Worm (Caenorhabditis elegans) whole organism, early embryonic: ENCODE results near the gene tomm-22.
"Not testable (repeated sequence)": the region's sequence is repeated elsewhere in the genome, so short reads cannot be mapped to it uniquely, and the experiment has no call there.

Source experiments
- B0310.2 ChIP-seq: sonication (generic microtip); optimal IDR thresholded peaks from 2 replicates; lab custom pipeline; 2016; ENCODE audit warnings: mild to moderate bottlenecking, missing genetic modification characterization, missing compliant biosample characterization
- F13C5.2 ChIP-seq: sonication (generic microtip); optimal IDR thresholded peaks from 2 replicates; lab custom pipeline; 2017; ENCODE audit warnings: mild to moderate bottlenecking, missing genetic modification characterization, inconsistent platforms, missing compliant biosample characterization
- aly-1 ChIP-seq: sonication (generic microtip); optimal IDR thresholded peaks from 2 replicates; lab custom pipeline; 2016; ENCODE audit warnings: missing genetic modification characterization, missing compliant biosample characterization
- ama-1 ChIP-seq: fragments of 150-350 bp; optimal IDR thresholded peaks from 2 replicates; lab custom pipeline; 2014
- ceh-13 ChIP-seq: fragments of 200-800 bp; sonication (Bioruptor generic); optimal IDR thresholded peaks from 2 replicates; lab custom pipeline; 2018; ENCODE audit warnings: mild to moderate bottlenecking, missing genetic modification characterization, missing compliant biosample characterization
- ceh-36 ChIP-seq: sonication (generic microtip); optimal IDR thresholded peaks from 2 replicates; lab custom pipeline; 2016; ENCODE audit warnings: missing genetic modification characterization, inconsistent platforms, missing compliant biosample characterization
- ets-7 ChIP-seq: sonication (generic microtip); optimal IDR thresholded peaks from 2 replicates; lab custom pipeline; 2016; ENCODE audit warnings: missing genotype, missing genetic modification characterization, missing compliant biosample characterization
- flt-1 ChIP-seq: fragments of 200-800 bp; sonication (Bioruptor generic); IDR thresholded peaks from 2 replicates; pipeline ENCODE4 v1.3.6; 2022; ENCODE audit warnings: missing genetic modification characterization, missing compliant biosample characterization
- hmbx-1 ChIP-seq: sonication (generic microtip); optimal IDR thresholded peaks from 2 replicates; lab custom pipeline; 2016; ENCODE audit warnings: mild to moderate bottlenecking, missing genetic modification characterization, missing compliant biosample characterization
- hmg-4 ChIP-seq: fragments of 200-800 bp; sonication (Bioruptor generic); optimal IDR thresholded peaks from 2 replicates; lab custom pipeline; 2018; ENCODE audit warnings: mild to moderate bottlenecking, missing genetic modification characterization, missing compliant biosample characterization
- hnd-1 ChIP-seq: sonication (generic microtip); optimal IDR thresholded peaks from 2 replicates; lab custom pipeline; 2016; ENCODE audit warnings: missing genetic modification characterization, missing compliant biosample characterization
- pes-1 ChIP-seq: fragments of 200-800 bp; sonication (Bioruptor generic); IDR thresholded peaks from 2 replicates; pipeline ENCODE4 v1.3.6; 2022; ENCODE audit warnings: missing genetic modification reagents, missing genetic modification characterization, missing compliant biosample characterization
- scrt-1 ChIP-seq: fragments of 200-800 bp; sonication (Bioruptor generic); IDR thresholded peaks from 2 replicates; pipeline ENCODE4 v1.3.6; 2022; ENCODE audit warnings: missing genetic modification characterization, missing compliant biosample characterization
- sea-1 ChIP-seq: fragments of 200-800 bp; sonication (Bioruptor generic); conservative IDR thresholded peaks from 2 replicates; pipeline ENCODE4 v1.3.6; 2022; ENCODE audit warnings: missing genetic modification characterization, missing compliant biosample characterization
- tbx-11 ChIP-seq: fragments of 200-800 bp; sonication (Bioruptor generic); IDR thresholded peaks from 2 replicates; pipeline ENCODE4 v1.3.6; 2022; ENCODE audit warnings: missing genetic modification characterization, missing compliant biosample characterization
- tbx-37 ChIP-seq: fragments of 200-800 bp; sonication (Bioruptor generic); conservative IDR thresholded peaks from 2 replicates; pipeline ENCODE4 v1.3.6; 2022; ENCODE audit warnings: missing genetic modification reagents, missing genetic modification characterization, missing compliant biosample characterization
- tra-4 ChIP-seq: sonication (generic microtip); optimal IDR thresholded peaks from 2 replicates; lab custom pipeline; 2017; ENCODE audit warnings: missing genetic modification characterization, missing compliant biosample characterization

The tomm-22 gene

ce11 chrII:467265-467664, 3.0 kb downstream of the tomm-22 start, which contains the start of gene nfyb-1:
Gene nfyb-1 (minus strand): TSS chrII:467365.
- no peak for TF ChIP-seq hnd-1 (tag; lab: Kevin White, UChicago)
- no peak for TF ChIP-seq flt-1 (GFP tag; lab: Robert Waterston, UW)
- no peak for TF ChIP-seq B0310.2
- TF ChIP-seq ama-1 (lab: Kevin White, UChicago) = no peak
- no peak for TF ChIP-seq hmbx-1
- TF ChIP-seq hmg-4 (GFP tag; lab: Kevin White, UChicago) = no peak
- no peak for TF ChIP-seq scrt-1

ce11 chrII:461297-461696, 9.0 kb downstream of the tomm-22 start:
- no peak for TF ChIP-seq tbx-37 (GFP tag; lab: Robert Waterston, UW)
- TF ChIP-seq hmbx-1 = no peak
- no peak for TF ChIP-seq ceh-36 (tag; lab: Kevin White, UChicago)
- no peak for TF ChIP-seq F13C5.2 (tag; lab: Kevin White, UChicago)
- TF ChIP-seq B0310.2 = no peak
- TF ChIP-seq ceh-13 (GFP tag; lab: Kevin White, UChicago) = no peak
- TF ChIP-seq flt-1 (GFP tag; lab: Robert Waterston, UW) = no peak
- no peak for TF ChIP-seq scrt-1
- no peak for TF ChIP-seq tra-4 (tag; lab: Kevin White, UChicago)
- TF ChIP-seq pes-1 (GFP tag; lab: Robert Waterston, UW) = no peak
- TF ChIP-seq ets-7 = no peak
- no peak for TF ChIP-seq ama-1 (lab: Kevin White, UChicago)
- no peak for TF ChIP-seq hnd-1 (tag; lab: Kevin White, UChicago)
- TF ChIP-seq sea-1 (GFP tag; lab: Robert Waterston, UW) = no peak
- TF ChIP-seq aly-1 (tag; lab: Kevin White, UChicago) = no peak
- TF ChIP-seq hmg-4 (GFP tag; lab: Kevin White, UChicago) = no peak
- no peak for TF ChIP-seq tbx-11 (GFP tag; lab: Robert Waterston, UW)

- TF ChIP-seq pes-1 (GFP tag; lab: Robert Waterston, UW) = no peak
- no peak for TF ChIP-seq tbx-11 (GFP tag; lab: Robert Waterston, UW)
- TF ChIP-seq F13C5.2 (tag; lab: Kevin White, UChicago) = no peak
- no peak for TF ChIP-seq sea-1 (GFP tag; lab: Robert Waterston, UW)
- no peak for TF ChIP-seq hmg-4 (GFP tag; lab: Kevin White, UChicago)
- no peak for TF ChIP-seq hmbx-1
- TF ChIP-seq ets-7 = no peak
- TF ChIP-seq scrt-1 = no peak
- TF ChIP-seq tbx-37 (GFP tag; lab: Robert Waterston, UW) = no peak
- TF ChIP-seq ama-1 (lab: Kevin White, UChicago) = no peak
- TF ChIP-seq aly-1 (tag; lab: Kevin White, UChicago) = no peak
- no peak for TF ChIP-seq ceh-36 (tag; lab: Kevin White, UChicago)
- no peak for TF ChIP-seq B0310.2
- TF ChIP-seq hnd-1 (tag; lab: Kevin White, UChicago) = no peak
- no peak for TF ChIP-seq ceh-13 (GFP tag; lab: Kevin White, UChicago)
- no peak for TF ChIP-seq flt-1 (GFP tag; lab: Robert Waterston, UW)
- no peak for TF ChIP-seq tra-4 (tag; lab: Kevin White, UChicago)
Observed at ce11 chrII:460835-461234, 9.4 kb downstream of the tomm-22 start, which contains the start of gene W10D9.3. Gene W10D9.3 (minus strand): TSS chrII:460935.

ce11 chrII:457790-458189, 12.5 kb downstream of the tomm-22 start, which contains the start of gene gvd-1:
Gene gvd-1 (minus strand): TSS chrII:457890.
- no peak for TF ChIP-seq ceh-36 (tag; lab: Kevin White, UChicago)

ce11 chrII:456371-456770, 13.9 kb downstream of the tomm-22 start:
- TF ChIP-seq ets-7 = no peak
- TF ChIP-seq hmg-4 (GFP tag; lab: Kevin White, UChicago) = no peak
- no peak for TF ChIP-seq ceh-13 (GFP tag; lab: Kevin White, UChicago)
- TF ChIP-seq hmbx-1 = no peak
- TF ChIP-seq flt-1 (GFP tag; lab: Robert Waterston, UW) = no peak
- TF ChIP-seq pes-1 (GFP tag; lab: Robert Waterston, UW) = no peak
- TF ChIP-seq aly-1 (tag; lab: Kevin White, UChicago) = no peak
- no peak for TF ChIP-seq B0310.2
- TF ChIP-seq hnd-1 (tag; lab: Kevin White, UChicago) = no peak
- no peak for TF ChIP-seq ama-1 (lab: Kevin White, UChicago)
- TF ChIP-seq sea-1 (GFP tag; lab: Robert Waterston, UW) = no peak
- no peak for TF ChIP-seq tra-4 (tag; lab: Kevin White, UChicago)
- TF ChIP-seq ceh-36 (tag; lab: Kevin White, UChicago) = no peak
- no peak for TF ChIP-seq F13C5.2 (tag; lab: Kevin White, UChicago)
- TF ChIP-seq scrt-1 = no peak
- TF ChIP-seq tbx-37 (GFP tag; lab: Robert Waterston, UW) = no peak
- no peak for TF ChIP-seq tbx-11 (GFP tag; lab: Robert Waterston, UW)

ce11 chrII:454646-455045, 15.6 kb downstream of the tomm-22 start, which contains the start of gene W10D9.1:
Gene W10D9.1 (plus strand): TSS chrII:454946.
- not testable (repeated sequence) for TF ChIP-seq ceh-13 (GFP tag; lab: Kevin White, UChicago); flt-1 (GFP tag; lab: Robert Waterston, UW); pes-1 (GFP tag; lab: Robert Waterston, UW)

ce11 chrII:441102-441501, 29.2 kb downstream of the tomm-22 start, which contains the start of gene C24H12.1:
Gene C24H12.1 (plus strand): TSS chrII:441402.
- not testable (repeated sequence) for TF ChIP-seq flt-1 (GFP tag; lab: Robert Waterston, UW); tra-4 (tag; lab: Kevin White, UChicago); ets-7

ce11 chrII:437279-437678, 33.0 kb downstream of the tomm-22 start:
- no peak for TF ChIP-seq ceh-13 (GFP tag; lab: Kevin White, UChicago)
- TF ChIP-seq pes-1 (GFP tag; lab: Robert Waterston, UW) = no peak
- TF ChIP-seq B0310.2 = no peak
- no peak for TF ChIP-seq ceh-36 (tag; lab: Kevin White, UChicago)
- no peak for TF ChIP-seq tra-4 (tag; lab: Kevin White, UChicago)
- TF ChIP-seq sea-1 (GFP tag; lab: Robert Waterston, UW) = no peak
- no peak for TF ChIP-seq tbx-11 (GFP tag; lab: Robert Waterston, UW)
- no peak for TF ChIP-seq F13C5.2 (tag; lab: Kevin White, UChicago)
- TF ChIP-seq ama-1 (lab: Kevin White, UChicago) = no peak
- no peak for TF ChIP-seq flt-1 (GFP tag; lab: Robert Waterston, UW)
- TF ChIP-seq tbx-37 (GFP tag; lab: Robert Waterston, UW) = no peak
